Worm (Caenorhabditis elegans): ENCODE data around the gene drd-1.

DNA sequence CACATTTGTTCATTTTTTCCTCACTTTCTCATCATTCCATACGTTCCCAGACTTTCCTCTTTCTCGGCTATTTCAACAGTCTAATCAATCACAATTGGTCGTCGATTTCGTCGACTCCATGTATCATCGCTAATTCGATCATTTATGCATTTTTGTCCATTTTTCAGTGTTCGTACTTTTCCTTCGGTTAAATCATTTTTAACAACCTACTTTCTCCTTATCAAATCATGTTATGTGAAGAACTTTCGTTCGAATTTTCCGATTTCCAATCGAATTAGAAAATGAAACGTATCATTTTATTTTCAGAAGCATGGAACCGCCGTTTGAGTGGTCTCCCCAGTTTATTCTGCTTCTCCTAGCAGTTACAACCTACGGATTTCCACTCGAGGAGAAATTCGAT, 41.5 kb upstream of the drd-1 start, which contains the start of gene eff-1:
- TF ChIP-seq tbx-11 (GFP tag; IDR thresholded peaks at IDR 0.05) (no peak), ceh-13 (GFP tag; optimal IDR thresholded peaks at IDR 0.05) (no peak), hmbx-1 (tag; optimal IDR thresholded peaks at IDR 0.05) (no peak), aly-1 (tag; optimal IDR thresholded peaks at IDR 0.05) (no peak), flt-1 (GFP tag; IDR thresholded peaks at IDR 0.05) (no peak), pes-1 (GFP tag; IDR thresholded peaks at IDR 0.05) (no peak)

Data from whole organism, early embryonic.